Worm (Caenorhabditis elegans) whole organism, early embryonic: ENCODE data around the gene ZK688.7.

Experiments
- B0310.2 ChIP-seq: sonication (generic microtip); optimal IDR thresholded peaks from 2 replicates; lab custom pipeline; 2016; ENCODE audit warnings: mild to moderate bottlenecking, missing genetic modification characterization, missing compliant biosample characterization
- F13C5.2 ChIP-seq: sonication (generic microtip); optimal IDR thresholded peaks from 2 replicates; lab custom pipeline; 2017; ENCODE audit warnings: mild to moderate bottlenecking, missing genetic modification characterization, inconsistent platforms, missing compliant biosample characterization
- aly-1 ChIP-seq: sonication (generic microtip); optimal IDR thresholded peaks from 2 replicates; lab custom pipeline; 2016; ENCODE audit warnings: missing genetic modification characterization, missing compliant biosample characterization
- ama-1 ChIP-seq: fragments of 150-350 bp; optimal IDR thresholded peaks from 2 replicates; lab custom pipeline; 2014
- ceh-13 ChIP-seq: fragments of 200-800 bp; sonication (Bioruptor generic); optimal IDR thresholded peaks from 2 replicates; lab custom pipeline; 2018; ENCODE audit warnings: mild to moderate bottlenecking, missing genetic modification characterization, missing compliant biosample characterization
- ceh-36 ChIP-seq: sonication (generic microtip); optimal IDR thresholded peaks from 2 replicates; lab custom pipeline; 2016; ENCODE audit warnings: missing genetic modification characterization, inconsistent platforms, missing compliant biosample characterization
- ets-7 ChIP-seq: sonication (generic microtip); optimal IDR thresholded peaks from 2 replicates; lab custom pipeline; 2016; ENCODE audit warnings: missing genotype, missing genetic modification characterization, missing compliant biosample characterization
- flt-1 ChIP-seq: fragments of 200-800 bp; sonication (Bioruptor generic); IDR thresholded peaks from 2 replicates; pipeline ENCODE4 v1.3.6; 2022; ENCODE audit warnings: missing genetic modification characterization, missing compliant biosample characterization
- hmbx-1 ChIP-seq: sonication (generic microtip); optimal IDR thresholded peaks from 2 replicates; lab custom pipeline; 2016; ENCODE audit warnings: mild to moderate bottlenecking, missing genetic modification characterization, missing compliant biosample characterization
- hmg-4 ChIP-seq: fragments of 200-800 bp; sonication (Bioruptor generic); optimal IDR thresholded peaks from 2 replicates; lab custom pipeline; 2018; ENCODE audit warnings: mild to moderate bottlenecking, missing genetic modification characterization, missing compliant biosample characterization
- hnd-1 ChIP-seq: sonication (generic microtip); optimal IDR thresholded peaks from 2 replicates; lab custom pipeline; 2016; ENCODE audit warnings: missing genetic modification characterization, missing compliant biosample characterization
- pes-1 ChIP-seq: fragments of 200-800 bp; sonication (Bioruptor generic); IDR thresholded peaks from 2 replicates; pipeline ENCODE4 v1.3.6; 2022; ENCODE audit warnings: missing genetic modification reagents, missing genetic modification characterization, missing compliant biosample characterization
- scrt-1 ChIP-seq: fragments of 200-800 bp; sonication (Bioruptor generic); IDR thresholded peaks from 2 replicates; pipeline ENCODE4 v1.3.6; 2022; ENCODE audit warnings: missing genetic modification characterization, missing compliant biosample characterization
- sea-1 ChIP-seq: fragments of 200-800 bp; sonication (Bioruptor generic); conservative IDR thresholded peaks from 2 replicates; pipeline ENCODE4 v1.3.6; 2022; ENCODE audit warnings: missing genetic modification characterization, missing compliant biosample characterization
- tbx-11 ChIP-seq: fragments of 200-800 bp; sonication (Bioruptor generic); IDR thresholded peaks from 2 replicates; pipeline ENCODE4 v1.3.6; 2022; ENCODE audit warnings: missing genetic modification characterization, missing compliant biosample characterization
- tbx-37 ChIP-seq: fragments of 200-800 bp; sonication (Bioruptor generic); conservative IDR thresholded peaks from 2 replicates; pipeline ENCODE4 v1.3.6; 2022; ENCODE audit warnings: missing genetic modification reagents, missing genetic modification characterization, missing compliant biosample characterization
- tra-4 ChIP-seq: sonication (generic microtip); optimal IDR thresholded peaks from 2 replicates; lab custom pipeline; 2017; ENCODE audit warnings: missing genetic modification characterization, missing compliant biosample characterization

Gene ZK688.7

DNA sequence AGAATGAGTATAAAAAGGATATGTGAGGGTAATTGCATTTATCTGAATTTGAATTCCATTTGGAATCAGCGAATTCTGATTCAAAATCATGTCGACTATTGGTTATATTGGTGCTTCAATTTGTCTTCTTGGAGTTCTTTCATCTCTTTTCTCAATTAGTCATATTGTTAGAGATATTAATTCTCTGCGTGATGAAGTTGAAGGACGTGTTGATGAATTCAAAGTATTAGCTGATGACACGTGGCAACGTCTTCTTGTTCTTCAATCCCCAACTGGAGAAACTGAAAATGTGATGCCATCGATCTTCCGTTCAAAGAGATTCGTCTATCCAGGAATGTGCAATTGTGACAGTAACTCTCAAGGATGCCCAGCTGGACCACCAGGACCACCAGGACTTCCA, 37.4 kb upstream of the ZK688.7 start, which contains the start of gene col-90:
Gene col-90, plus strand, starts transcription at position 37 of the 400 bp plus-strand sequence.
- TF ChIP-seq pes-1 (GFP tag; lab: Robert Waterston, UW) = no peak
- no peak for TF ChIP-seq hmbx-1 (tag; lab: Kevin White, UChicago)
- TF ChIP-seq ceh-36 = no peak
- no peak for TF ChIP-seq hmg-4 (GFP tag; lab: Kevin White, UChicago)
- no peak for TF ChIP-seq ama-1 (lab: Kevin White, UChicago)
- no peak for TF ChIP-seq sea-1 (GFP tag; lab: Robert Waterston, UW)
- no peak for TF ChIP-seq scrt-1 (GFP tag; lab: Robert Waterston, UW)
- TF ChIP-seq tbx-11 (GFP tag; lab: Robert Waterston, UW) = no peak
- no peak for TF ChIP-seq tbx-37 (GFP tag; lab: Robert Waterston, UW)
- no peak for TF ChIP-seq tra-4 (tag; lab: Kevin White, UChicago)
- TF ChIP-seq aly-1 = no peak
- TF ChIP-seq B0310.2 (tag; lab: Kevin White, UChicago) = no peak
- TF ChIP-seq flt-1 = no peak
- no peak for TF ChIP-seq ceh-13 (GFP tag; lab: Kevin White, UChicago)
- TF ChIP-seq hnd-1 (tag; lab: Kevin White, UChicago) = no peak
- no peak for TF ChIP-seq F13C5.2
- TF ChIP-seq ets-7 (tag; lab: Kevin White, UChicago) = no peak

DNA sequence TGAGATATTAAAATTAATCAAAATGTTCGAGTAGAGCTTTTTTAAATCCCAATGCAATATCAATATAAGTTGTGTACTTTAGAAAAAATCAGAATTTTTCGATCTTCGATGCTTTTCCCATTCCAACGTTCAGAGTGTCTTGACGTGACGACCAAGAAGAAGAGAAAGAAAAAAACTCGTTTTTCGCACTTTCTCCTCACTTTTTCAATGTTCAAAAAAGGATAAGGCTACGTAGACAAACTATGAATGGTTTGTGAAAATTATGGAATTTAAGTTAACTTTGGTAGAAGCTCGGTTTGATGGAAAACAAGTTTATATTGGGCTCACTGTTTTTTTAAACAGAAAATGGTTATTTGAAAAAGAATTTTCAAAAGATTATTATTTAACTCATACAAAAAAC, 36.2 kb upstream of the ZK688.7 start:
- TF ChIP-seq scrt-1 (GFP tag; lab: Robert Waterston, UW) (no peak), tbx-11 (GFP tag; lab: Robert Waterston, UW) (no peak), tbx-37 (GFP tag; lab: Robert Waterston, UW) (no peak), B0310.2 (tag; lab: Kevin White, UChicago) (no peak), ceh-36 (no peak), F13C5.2 (no peak), aly-1 (no peak), flt-1 (no peak), pes-1 (GFP tag; lab: Robert Waterston, UW) (no peak), ceh-13 (GFP tag; lab: Kevin White, UChicago) (no peak), tra-4 (tag; lab: Kevin White, UChicago) (no peak), ets-7 (tag; lab: Kevin White, UChicago) (no peak), hmbx-1 (tag; lab: Kevin White, UChicago) (no peak), hnd-1 (tag; lab: Kevin White, UChicago) (no peak), ama-1 (lab: Kevin White, UChicago) (no peak), hmg-4 (GFP tag; lab: Kevin White, UChicago) (no peak), sea-1 (GFP tag; lab: Robert Waterston, UW) (no peak)

DNA sequence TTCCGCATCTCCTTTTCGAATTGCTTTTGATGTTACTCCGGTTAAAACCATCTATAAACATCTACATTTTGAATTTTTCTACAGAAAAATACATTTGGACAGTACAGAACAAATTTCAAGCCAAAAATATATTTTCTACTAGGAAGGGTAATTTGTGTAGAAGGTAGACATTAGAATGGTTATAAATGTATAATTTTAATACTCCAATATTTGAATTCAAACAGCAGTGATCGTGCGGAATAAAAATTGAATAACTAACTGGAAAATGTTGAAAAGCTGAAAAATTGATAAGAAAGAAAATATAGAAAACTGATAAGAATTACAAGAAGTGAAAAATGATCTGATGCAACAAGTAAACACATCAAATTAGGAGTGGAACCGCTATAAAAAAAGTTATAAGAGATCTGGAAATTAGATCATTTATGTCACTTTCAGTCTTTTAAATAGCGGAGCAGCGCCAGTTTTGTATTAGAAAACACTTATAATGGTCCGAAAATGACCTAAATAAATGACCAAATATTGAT, 35.6 kb upstream of the ZK688.7 start, which contains the start of gene gsto-1:
Gene gsto-1, minus strand, starts transcription at position 51 of the 524 bp plus-strand sequence.
- TF ChIP-seq sea-1 (GFP tag; lab: Robert Waterston, UW) (no peak), ceh-13 (GFP tag; lab: Kevin White, UChicago) (no peak), tbx-11 (GFP tag; lab: Robert Waterston, UW) (no peak), flt-1 (no peak)

DNA sequence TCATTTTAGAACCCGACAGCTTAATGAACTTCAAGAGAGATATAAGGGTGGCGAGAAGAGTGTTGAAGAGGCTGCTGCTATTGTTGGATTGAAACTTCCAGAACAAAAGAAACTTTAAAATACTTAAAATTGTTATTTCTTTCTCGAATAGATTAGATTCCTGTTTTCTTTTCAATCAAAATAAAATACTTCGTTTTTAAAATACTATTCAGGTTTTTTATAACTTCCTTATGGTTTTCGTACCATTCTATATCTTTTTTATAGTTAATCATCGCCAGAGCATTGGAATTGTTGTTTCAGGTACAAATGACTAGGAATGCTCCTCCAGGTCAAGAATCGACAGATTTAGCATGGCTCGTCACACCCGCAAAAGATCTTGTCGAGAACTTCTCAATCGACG, 30.0 kb upstream of the ZK688.7 start, which contains the start of gene kle-2:
Gene kle-2, plus strand, starts transcription at position 301 of the 400 bp plus-strand sequence.
- TF ChIP-seq hnd-1 (tag; lab: Kevin White, UChicago) = no peak
- TF ChIP-seq hmg-4 (GFP tag; lab: Kevin White, UChicago) = no peak
- no peak for TF ChIP-seq scrt-1 (GFP tag; lab: Robert Waterston, UW)
- no peak for TF ChIP-seq F13C5.2
- TF ChIP-seq hmbx-1 (tag; lab: Kevin White, UChicago) = no peak
- no peak for TF ChIP-seq tbx-37 (GFP tag; lab: Robert Waterston, UW)
- no peak for TF ChIP-seq ceh-36
- no peak for TF ChIP-seq flt-1
- TF ChIP-seq ceh-13 (GFP tag; lab: Kevin White, UChicago) = no peak
- TF ChIP-seq sea-1 (GFP tag; lab: Robert Waterston, UW) = no peak
- no peak for TF ChIP-seq tbx-11 (GFP tag; lab: Robert Waterston, UW)
- no peak for TF ChIP-seq aly-1
- TF ChIP-seq tra-4 (tag; lab: Kevin White, UChicago) = no peak
- no peak for TF ChIP-seq ama-1 (lab: Kevin White, UChicago)

DNA sequence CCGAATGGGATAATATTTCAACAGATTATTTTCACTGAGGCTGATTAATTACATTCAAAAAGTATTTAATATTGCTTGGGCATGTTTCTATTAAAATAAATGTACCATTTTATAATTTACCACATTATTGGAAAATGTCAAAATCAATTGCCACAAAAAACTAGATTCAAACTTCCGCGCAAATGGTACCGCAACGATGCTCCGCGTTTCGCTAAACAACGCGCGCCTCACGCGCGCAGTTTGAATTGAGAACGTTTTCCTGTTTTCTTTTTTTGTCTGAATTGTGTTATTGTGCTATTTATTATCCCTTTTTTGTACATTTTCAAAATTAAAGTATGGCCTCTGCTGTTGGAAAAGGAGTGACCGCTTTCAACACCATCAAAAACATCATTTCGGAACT, 29.4 kb upstream of the ZK688.7 start, which contains the start of gene C29E4.12:
Gene C29E4.12, plus strand, starts transcription at position 333 of the 400 bp plus-strand sequence.
- TF ChIP-seq tbx-11 (GFP tag; lab: Robert Waterston, UW) (no peak), sea-1 (GFP tag; lab: Robert Waterston, UW) (no peak), F13C5.2 (no peak), tbx-37 (GFP tag; lab: Robert Waterston, UW) (no peak; the same call in 1 of the 2 replicates), hmg-4 (GFP tag; lab: Kevin White, UChicago) (no peak), ceh-36 (no peak), ceh-13 (GFP tag; lab: Kevin White, UChicago) (no peak), tra-4 (tag; lab: Kevin White, UChicago) (no peak), flt-1 (no peak), scrt-1 (GFP tag; lab: Robert Waterston, UW) (no peak), ets-7 (tag; lab: Kevin White, UChicago) (no peak), hnd-1 (tag; lab: Kevin White, UChicago) (no peak)

DNA sequence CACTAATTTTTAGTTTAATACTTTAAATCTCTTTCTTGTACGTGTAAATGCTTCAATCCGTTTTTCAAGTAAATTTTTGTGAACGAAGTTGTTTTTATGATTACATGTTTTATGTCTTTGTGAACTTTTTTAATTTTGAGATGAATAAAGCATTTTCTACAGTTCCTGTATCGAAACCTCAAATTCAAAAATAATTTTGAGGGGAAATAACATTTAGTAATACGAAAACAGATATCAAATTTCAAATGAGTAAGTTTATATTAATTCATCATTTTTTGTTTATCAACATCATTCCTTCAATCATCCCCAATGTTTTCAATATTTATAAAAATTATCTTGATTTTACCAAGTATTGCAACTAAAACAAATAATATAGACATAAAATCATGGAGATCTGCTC, 26.1 kb upstream of the ZK688.7 start, which contains the start of gene C29E4.10:
Gene C29E4.10, plus strand, starts transcription at position 301 of the 400 bp plus-strand sequence.
- no peak for TF ChIP-seq tbx-11 (GFP tag; lab: Robert Waterston, UW)
- no peak for TF ChIP-seq hmg-4 (GFP tag; lab: Kevin White, UChicago)

DNA sequence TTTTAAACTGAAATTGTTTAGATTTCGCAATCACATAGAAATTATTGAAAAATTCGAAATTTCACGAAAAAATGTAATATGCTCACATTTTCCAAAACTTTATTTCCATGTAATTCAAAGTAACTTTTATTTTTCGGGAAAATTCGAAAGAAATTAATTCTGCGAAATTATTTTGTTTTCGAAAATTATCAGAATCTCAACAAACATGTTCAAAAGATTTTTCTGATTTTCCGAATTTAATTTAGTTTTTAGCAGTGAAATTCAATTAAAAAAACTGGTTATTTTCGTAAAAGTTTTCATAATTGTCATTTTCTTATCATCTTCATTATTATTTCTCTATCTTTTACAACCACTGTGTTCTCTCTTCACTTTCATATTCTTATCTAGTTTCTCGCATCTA, 21.8 kb upstream of the ZK688.7 start, which contains the start of gene ran-2:
Gene ran-2, plus strand, starts transcription at position 301 of the 400 bp plus-strand sequence.
- no peak for TF ChIP-seq tra-4 (tag; lab: Kevin White, UChicago)
- TF ChIP-seq flt-1 = no peak
- TF ChIP-seq ama-1 (lab: Kevin White, UChicago) = no peak
- TF ChIP-seq sea-1 (GFP tag; lab: Robert Waterston, UW) = no peak
